Worm (Caenorhabditis elegans) whole organism, late embryonic: ENCODE results near the gene C01G6.3.

Experiments used
- F13H6.1 ChIP-seq: sonication (generic microtip); optimal IDR thresholded peaks from 2 replicates; lab custom pipeline; 2016; ENCODE audit warnings: missing genetic modification characterization, missing compliant biosample characterization
- T23F11.4 ChIP-seq: fragments of 200-800 bp; sonication (Bioruptor generic); optimal IDR thresholded peaks from 2 replicates; lab custom pipeline; 2018; ENCODE audit warnings: mild to moderate bottlenecking, missing genetic modification characterization, missing compliant biosample characterization
- ama-1 ChIP-seq: fragments of 150-350 bp; optimal IDR thresholded peaks from 2 replicates; lab custom pipeline; 2014
- hlh-6 ChIP-seq: sonication (generic microtip); optimal IDR thresholded peaks from 2 replicates; lab custom pipeline; 2016; ENCODE audit warnings: missing genotype, missing genetic modification characterization, missing compliant biosample characterization
- rnt-1 ChIP-seq: sonication (generic microtip); optimal IDR thresholded peaks from 2 replicates; lab custom pipeline; 2016; ENCODE audit warnings: missing genetic modification characterization, missing compliant biosample characterization

DNA sequence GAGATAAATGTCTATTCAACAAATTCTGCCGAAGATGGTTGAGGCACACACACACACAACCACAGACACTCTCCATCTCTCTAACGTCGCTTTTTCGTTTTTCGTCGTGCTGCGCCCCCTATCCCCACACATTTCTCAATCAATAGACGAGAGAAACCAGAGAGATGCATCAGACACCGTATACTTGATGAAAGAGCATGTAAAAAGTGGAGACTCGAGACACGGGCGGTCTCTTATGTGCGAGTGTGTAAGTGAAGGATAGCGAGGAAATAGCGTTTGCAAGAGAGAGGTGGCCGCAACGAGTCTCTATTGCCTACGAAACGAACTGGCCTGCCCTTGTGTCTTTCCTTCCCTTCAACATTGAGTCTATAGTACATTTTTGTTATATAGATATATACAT is 13.1 kb downstream of the C01G6.3 start:
- TF ChIP-seq hlh-6 (tag; lab: Kevin White, UChicago) (no peak), F13H6.1 (tag; lab: Kevin White, UChicago) (peak; percentile 55), T23F11.4 (no peak), rnt-1 (tag; lab: Kevin White, UChicago) (peak; percentile 55), ama-1 (lab: Kevin White, UChicago) (no peak)
